Fruit fly (Drosophila melanogaster) whole organism, prepupa: ENCODE measurements around the gene Acp76A.

ENCODE experiments used
- Blimp-1 ChIP-seq: fragments of 200-800 bp; sonication (Bioruptor generic); optimal IDR thresholded peaks from 3 replicates; lab custom pipeline; 2017; ENCODE audit warnings: missing biosample characterization, missing genetic modification characterization, mild to moderate bottlenecking, moderate library complexity, missing genetic modification reagents
- CG10669 ChIP-seq: fragments of 200-800 bp; sonication (Bioruptor generic); optimal IDR thresholded peaks from 3 replicates; lab custom pipeline; 2018; ENCODE audit warnings: missing biosample characterization, mild to moderate bottlenecking, missing genetic modification characterization, moderate library complexity
- CG11294 ChIP-seq: fragments of 200-800 bp; sonication (Bioruptor generic); IDR thresholded peaks from 2 replicates; pipeline ENCODE4 v1.3.6; 2022; ENCODE audit warnings: missing biosample characterization, missing genetic modification characterization
- CG11762 ChIP-seq: fragments of 200-800 bp; sonication (Bioruptor generic); optimal IDR thresholded peaks from 3 replicates; lab custom pipeline; 2016; ENCODE audit warnings: missing biosample characterization, missing genetic modification characterization; ENCODE audit not compliant: insufficient read depth
- CG11902 ChIP-seq: fragments of 200-800 bp; sonication (Bioruptor generic); optimal IDR thresholded peaks from 3 replicates; lab custom pipeline; 2016; ENCODE audit warnings: missing biosample characterization, missing genetic modification characterization
- CG15336 ChIP-seq: fragments of 200-800 bp; sonication (Bioruptor generic); IDR thresholded peaks from 2 replicates; pipeline ENCODE4 v1.3.6; 2022; ENCODE audit warnings: missing biosample characterization, missing genetic modification characterization
- CG1621 ChIP-seq: fragments of 200-800 bp; sonication (Bioruptor generic); optimal IDR thresholded peaks from 3 replicates; lab custom pipeline; 2018; ENCODE audit warnings: missing biosample characterization, mild to moderate bottlenecking, missing genetic modification characterization
- CG16779 ChIP-seq: fragments of 200-800 bp; sonication (Bioruptor generic); optimal IDR thresholded peaks from 3 replicates; lab custom pipeline; 2017; ENCODE audit warnings: missing biosample characterization, mild to moderate bottlenecking, missing genetic modification characterization
- CG31627 ChIP-seq: fragments of 200-800 bp; sonication (Bioruptor generic); optimal IDR thresholded peaks from 3 replicates; lab custom pipeline; 2016; ENCODE audit warnings: missing biosample characterization, missing genetic modification characterization
- CG32006 ChIP-seq: fragments of 200-800 bp; sonication (Bioruptor generic); optimal IDR thresholded peaks from 3 replicates; lab custom pipeline; 2017; ENCODE audit warnings: missing biosample characterization, mild to moderate bottlenecking, missing genetic modification characterization
- CG34406 ChIP-seq: fragments of 200-800 bp; sonication (Bioruptor generic); optimal IDR thresholded peaks from 3 replicates; lab custom pipeline; 2016; ENCODE audit warnings: missing biosample characterization, missing genetic modification characterization
- CG3919 ChIP-seq: fragments of 200-800 bp; sonication (Bioruptor generic); optimal IDR thresholded peaks from 3 replicates; lab custom pipeline; 2016; ENCODE audit warnings: missing biosample characterization, missing genetic modification characterization
- CG4318 ChIP-seq: fragments of 200-800 bp; sonication (Bioruptor generic); optimal IDR thresholded peaks from 3 replicates; lab custom pipeline; 2017; ENCODE audit warnings: missing biosample characterization, mild to moderate bottlenecking, missing genetic modification characterization
- CG6163 ChIP-seq: fragments of 200-800 bp; sonication (Bioruptor generic); IDR thresholded peaks from 3 replicates; pipeline ENCODE4 v1.3.6; 2022; ENCODE audit warnings: missing biosample characterization, missing genetic modification characterization
- CG6276 ChIP-seq: fragments of 200-800 bp; sonication (Bioruptor generic); optimal IDR thresholded peaks from 2 replicates; lab custom pipeline; 2017; ENCODE audit warnings: missing biosample characterization, mild to moderate bottlenecking, missing genetic modification characterization
- CG6792 ChIP-seq: fragments of 200-800 bp; sonication (Bioruptor generic); optimal IDR thresholded peaks from 3 replicates; lab custom pipeline; 2016; ENCODE audit warnings: missing biosample characterization, missing genetic modification characterization
- CG6808 ChIP-seq: fragments of 200-800 bp; sonication (Bioruptor generic); optimal IDR thresholded peaks from 3 replicates; lab custom pipeline; 2017; ENCODE audit warnings: missing biosample characterization, missing genetic modification characterization, mild to moderate bottlenecking, moderate library complexity, missing genetic modification reagents
- CG6854 ChIP-seq: fragments of 200-800 bp; sonication (Bioruptor generic); optimal IDR thresholded peaks from 2 replicates; lab custom pipeline; 2017; ENCODE audit warnings: missing biosample characterization, mild to moderate bottlenecking, missing genetic modification characterization
- CG8319 ChIP-seq: fragments of 200-800 bp; sonication (Bioruptor generic); optimal IDR thresholded peaks from 3 replicates; lab custom pipeline; 2016; ENCODE audit warnings: missing biosample characterization, missing genetic modification characterization
- CG9139 ChIP-seq: fragments of 200-800 bp; sonication (Bioruptor generic); optimal IDR thresholded peaks from 3 replicates; lab custom pipeline; 2017; ENCODE audit warnings: missing biosample characterization, mild to moderate bottlenecking, missing genetic modification characterization
- Eip75B ChIP-seq: fragments of 200-800 bp; sonication (Bioruptor generic); optimal IDR thresholded peaks from 3 replicates; lab custom pipeline; 2016; ENCODE audit warnings: missing biosample characterization, missing genetic modification characterization
- Ets96B ChIP-seq: fragments of 200-800 bp; optimal IDR thresholded peaks from 2 replicates; lab custom pipeline; 2019; ENCODE audit warnings: missing biosample characterization, mild to moderate bottlenecking, missing genetic modification characterization, moderate library complexity
- Gug ChIP-seq: fragments of 200-800 bp; sonication (Bioruptor generic); IDR thresholded peaks from 2 replicates; pipeline ENCODE4 v1.3.6; 2022; ENCODE audit warnings: missing biosample characterization, missing genetic modification characterization
- Hr4 ChIP-seq: fragments of 200-800 bp; sonication (Bioruptor generic); optimal IDR thresholded peaks from 3 replicates; lab custom pipeline; 2016; ENCODE audit warnings: missing biosample characterization, missing genetic modification characterization
- OdsH ChIP-seq: fragments of 200-800 bp; sonication (Bioruptor generic); optimal IDR thresholded peaks from 3 replicates; lab custom pipeline; 2016; ENCODE audit warnings: missing biosample characterization, missing genetic modification characterization
- Smox ChIP-seq: fragments of 200-800 bp; sonication (Bioruptor generic); optimal IDR thresholded peaks from 3 replicates; lab custom pipeline; 2016; ENCODE audit warnings: missing biosample characterization, missing genetic modification characterization
- Sox102F ChIP-seq: fragments of 200-800 bp; sonication (Bioruptor generic); optimal IDR thresholded peaks from 2 replicates; lab custom pipeline; 2016; ENCODE audit warnings: missing biosample characterization, mild to moderate bottlenecking, missing genetic modification characterization
- achi ChIP-seq: fragments of 200-800 bp; sonication (Bioruptor generic); optimal IDR thresholded peaks from 3 replicates; lab custom pipeline; 2016; ENCODE audit warnings: missing biosample characterization, missing genetic modification characterization
- acj6 ChIP-seq: fragments of 200-800 bp; sonication (Bioruptor generic); optimal IDR thresholded peaks from 3 replicates; lab custom pipeline; 2016; ENCODE audit warnings: missing biosample characterization, missing genetic modification characterization
- cyc ChIP-seq: fragments of 200-800 bp; sonication (Bioruptor generic); optimal IDR thresholded peaks from 3 replicates; lab custom pipeline; 2016; ENCODE audit warnings: missing biosample characterization, missing genetic modification characterization
- dac ChIP-seq: fragments of 200-800 bp; sonication (Bioruptor generic); optimal IDR thresholded peaks from 2 replicates; lab custom pipeline; 2017; ENCODE audit warnings: missing biosample characterization, mild to moderate bottlenecking, missing genetic modification characterization
- eg ChIP-seq: fragments of 200-800 bp; sonication (Bioruptor generic); IDR thresholded peaks from 3 replicates; pipeline ENCODE4 v1.3.6; 2022; ENCODE audit warnings: missing biosample characterization, missing genetic modification characterization
- fd59A ChIP-seq: fragments of 200-800 bp; sonication (Bioruptor generic); optimal IDR thresholded peaks from 2 replicates; lab custom pipeline; 2017; ENCODE audit warnings: missing biosample characterization, mild to moderate bottlenecking, missing genetic modification characterization, missing genetic modification reagents
- fd85E ChIP-seq: fragments of 200-800 bp; sonication (Bioruptor generic); optimal IDR thresholded peaks from 3 replicates; lab custom pipeline; 2016; ENCODE audit warnings: missing biosample characterization, missing genetic modification characterization
- fkh ChIP-seq: fragments of 200-800 bp; sonication (Bioruptor generic); optimal IDR thresholded peaks from 3 replicates; lab custom pipeline; 2017; ENCODE audit warnings: missing biosample characterization, mild to moderate bottlenecking, missing genetic modification characterization, moderate library complexity
- lz ChIP-seq: fragments of 200-800 bp; sonication (Bioruptor generic); optimal IDR thresholded peaks from 3 replicates; lab custom pipeline; 2016; ENCODE audit warnings: missing biosample characterization, missing genetic modification characterization
- salr ChIP-seq, 2 experiments: fragments of 200-800 bp; sonication (Bioruptor generic); optimal IDR thresholded peaks; 3 replicates each; lab custom pipeline; 2016 to 2018; ENCODE audit warnings: missing biosample characterization in 2 of 2, missing genetic modification characterization in 2 of 2, mild to moderate bottlenecking in 1 of 2
- ss ChIP-seq, 2 experiments: fragments of 200-800 bp; sonication (Bioruptor generic); optimal IDR thresholded peaks; 2 replicates in 1 of 2; 3 replicates in 1 of 2; lab custom pipeline; 2017 to 2018; ENCODE audit warnings: mild to moderate bottlenecking in 2 of 2, missing biosample characterization in 2 of 2, missing genetic modification characterization in 2 of 2, moderate library complexity in 1 of 2
- svp ChIP-seq: fragments of 200-800 bp; sonication (Bioruptor generic); peaks from one replicate; lab custom pipeline; 2016; ENCODE audit warnings: missing biosample characterization, missing genetic modification characterization
- vri ChIP-seq: fragments of 200-800 bp; sonication (Bioruptor generic); optimal IDR thresholded peaks from 3 replicates; lab custom pipeline; 2016; ENCODE audit warnings: missing biosample characterization, mild to moderate bottlenecking, missing genetic modification characterization

Gene Acp76A

dm6 chr3L:19020467-19020866, 31.4 kb downstream of the Acp76A start:
- TF ChIP-seq fd59A (no peak), fkh (peak; percentile 66), CG6163 (GFP tag; lab: Robert Waterston, UW) (0 out of 3 replicates have a peak, but pooled peaks have one; percentile 32)
- TF ChIP-seq, all 60 proteins: peak for 2

- no peak for TF ChIP-seq CG3919 (GFP tag; lab: Kevin White, UChicago)
- no peak for TF ChIP-seq dac (GFP tag; lab: Kevin White, UChicago)
- peak in 1 of 2 experiments; percentile 37 for TF ChIP-seq ss (GFP tag; optimal IDR thresholded peaks at IDR 0.05; lab: Kevin White, UChicago)
- no peak for TF ChIP-seq vri
- TF ChIP-seq CG8319: no peak
- TF ChIP-seq fkh: peak; percentile 72
Measured at dm6 chr3L:19019308-19019749, 32.5 kb downstream of the Acp76A start.

dm6 chr3L:19018440-19018839, 33.4 kb downstream of the Acp76A start:
- TF ChIP-seq fkh (peak; percentile 48), CG6808 (GFP tag; lab: Kevin White, UChicago) (no peak)

dm6 chr3L:19016805-19017161, 35.0 kb downstream of the Acp76A start:
- TF ChIP-seq CG8319 (no peak), CG4318 (GFP tag; lab: Kevin White, UChicago) (no peak), CG11902 (GFP tag; lab: Kevin White, UChicago) (no peak), CG11762 (no peak), CG15336 (no peak)

- peak; percentile 30 for TF ChIP-seq CG6808 (GFP tag; lab: Kevin White, UChicago)
- TF ChIP-seq acj6 (GFP tag; lab: Kevin White, UChicago): peak; percentile 62
- TF ChIP-seq Smox: peak; percentile 29
- peak; percentile 59 for TF ChIP-seq CG34406 (GFP tag; lab: Kevin White, UChicago)
- TF ChIP-seq fd59A: peak; percentile 69
- TF ChIP-seq CG1621 (tag; lab: Kevin White, UChicago): no peak
- peak in 1 of 2 experiments; percentile 66 for TF ChIP-seq salr (GFP tag; optimal IDR thresholded peaks at IDR 0.05; lab: Kevin White, UChicago)
- TF ChIP-seq fkh: no peak
- peak; percentile 20 for TF ChIP-seq CG31627 (GFP tag; lab: Kevin White, UChicago)
- 0 out of 3 replicates have a peak, but pooled peaks have one; percentile 27 for TF ChIP-seq CG6163 (GFP tag; lab: Robert Waterston, UW)
- no peak for TF ChIP-seq svp
- peak; percentile 78 for TF ChIP-seq CG15336
- TF ChIP-seq Blimp-1 (GFP tag; lab: Kevin White, UChicago): no peak
- TF ChIP-seq fd85E (GFP tag; lab: Kevin White, UChicago): peak; percentile 14
- TF ChIP-seq eg (GFP tag; lab: Robert Waterston, UW): peak; percentile 36; the same call in 1 of the 3 replicates
- TF ChIP-seq CG32006 (GFP tag; lab: Kevin White, UChicago): peak; percentile 80
- peak; percentile 65 for TF ChIP-seq CG6276 (GFP tag; lab: Kevin White, UChicago)
- TF ChIP-seq CG6792 (GFP tag; lab: Kevin White, UChicago): peak; percentile 45
- TF ChIP-seq CG11902 (GFP tag; lab: Kevin White, UChicago): peak; percentile 13
- peak; percentile 71 for TF ChIP-seq CG10669 (GFP tag; lab: Kevin White, UChicago)
- TF ChIP-seq lz: peak; percentile 47
- TF ChIP-seq Sox102F: peak; percentile 59
- TF ChIP-seq Hr4: peak; percentile 76
- TF ChIP-seq OdsH: peak; percentile 77
- no peak for TF ChIP-seq CG9139 (GFP tag; lab: Kevin White, UChicago)
- peak; percentile 10 for TF ChIP-seq vri
- no peak for TF ChIP-seq CG11294 (GFP tag; lab: Robert Waterston, UW)
- peak; percentile 78 for TF ChIP-seq Ets96B (tag; lab: Kevin White, UChicago)
- TF ChIP-seq CG8319: peak; percentile 16
- peak; percentile 32 for TF ChIP-seq Eip75B (GFP tag; lab: Kevin White, UChicago)
- TF ChIP-seq CG11762: peak; percentile 48
- TF ChIP-seq CG16779 (tag; lab: Kevin White, UChicago): no peak
- peak; percentile 46 to 56 for TF ChIP-seq ss (GFP tag; optimal IDR thresholded peaks at IDR 0.05; lab: Kevin White, UChicago)
- TF ChIP-seq CG6854 (GFP tag; lab: Kevin White, UChicago): no peak
- TF ChIP-seq achi (GFP tag; lab: Kevin White, UChicago): peak; percentile 56
- TF ChIP-seq cyc (GFP tag; lab: Kevin White, UChicago): peak; percentile 15
- peak; percentile 45 for TF ChIP-seq CG4318 (GFP tag; lab: Kevin White, UChicago)
- TF ChIP-seq Gug (GFP tag; lab: Robert Waterston, UW): peak; percentile 31; the same call in 1 of the 2 replicates
- TF ChIP-seq CG3919 (GFP tag; lab: Kevin White, UChicago): peak; percentile 52
Measured at dm6 chr3L:19016133-19016804, 35.6 kb downstream of the Acp76A start.
